Fruit fly (Drosophila melanogaster): ENCODE results near the gene CG1674.
A peak's percentile ranks its signal among the peaks of the same experiment; 100 is the strongest.

Gene CG1674

DNA sequence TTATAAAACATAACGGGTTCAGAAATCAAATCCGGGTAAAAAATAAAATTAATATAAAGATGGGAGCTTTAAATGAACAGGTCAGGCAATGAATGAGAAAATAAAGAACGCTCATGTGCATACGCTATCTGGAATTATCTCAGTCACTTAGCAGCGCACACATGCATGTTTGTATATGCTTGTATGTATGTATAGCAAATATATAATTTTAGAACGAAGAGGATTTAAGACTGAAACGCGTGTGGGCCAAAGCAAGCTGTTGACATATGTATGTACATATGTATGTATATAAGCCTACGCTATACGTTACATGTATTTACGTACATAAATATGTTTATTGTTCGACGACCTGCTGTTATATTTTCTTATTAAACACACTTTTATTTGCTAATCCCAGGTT is 4.7 kb upstream of the CG1674 start (continued):
- peak; percentile 39 for TF ChIP-seq CG10543 (GFP tag; optimal IDR thresholded peaks at IDR 0.05)
- TF ChIP-seq CG6254 (GFP tag; optimal IDR thresholded peaks at IDR 0.05) = peak; percentile 1
- no peak for TF ChIP-seq Ssrp (tag; optimal IDR thresholded peaks at IDR 0.05)
- peak; percentile 11 for TF ChIP-seq MESR4 (GFP tag; optimal IDR thresholded peaks at IDR 0.05)
- peak; percentile 27 for TF ChIP-seq CG4424 (GFP tag; optimal IDR thresholded peaks at IDR 0.05)
- peak; percentile 34 for TF ChIP-seq PHDP (tag; optimal IDR thresholded peaks at IDR 0.05)
- peak; percentile 49 for TF ChIP-seq pfk (GFP tag; optimal IDR thresholded peaks at IDR 0.05)
- TF ChIP-seq Med (GFP tag) = peak; percentile 69
- TF ChIP-seq CG7271 (tag; optimal IDR thresholded peaks at IDR 0.05) = peak; percentile 44
- peak; percentile 47 for TF ChIP-seq CG12659 (GFP tag; optimal IDR thresholded peaks at IDR 0.05)
- TF ChIP-seq grn (GFP tag; optimal IDR thresholded peaks at IDR 0.05) = no peak
- TF ChIP-seq CG30020 (tag; optimal IDR thresholded peaks at IDR 0.05) = peak; percentile 71
- TF ChIP-seq CG3838 (GFP tag; optimal IDR thresholded peaks at IDR 0.05) = peak; percentile 4
- TF ChIP-seq CG1603 (tag; optimal IDR thresholded peaks at IDR 0.05) = peak; percentile 43
- peak; percentile 57 for TF ChIP-seq CG12236 (GFP tag; optimal IDR thresholded peaks at IDR 0.05)
- TF ChIP-seq CG7745 (tag; optimal IDR thresholded peaks at IDR 0.05) = peak; percentile 51
- peak; percentile 44 for TF ChIP-seq Fer1 (GFP tag; optimal IDR thresholded peaks at IDR 0.05)
- TF ChIP-seq sc (optimal IDR thresholded peaks at IDR 0.05) = no peak
- TF ChIP-seq sc (GFP tag; optimal IDR thresholded peaks at IDR 0.05) = peak; percentile 28
- peak; percentile 29 for TF ChIP-seq stwl (tag; optimal IDR thresholded peaks at IDR 0.05)
- peak; percentile 82 for TF ChIP-seq twi (tag; optimal IDR thresholded peaks at IDR 0.05)
- no peak for TF ChIP-seq sisA (GFP tag; IDR thresholded peaks at IDR 0.05)
- peak; percentile 3 for TF ChIP-seq Sry-β (GFP tag; optimal IDR thresholded peaks at IDR 0.05)
- peak; percentile 30; the same call in 1 of the 2 replicates for TF ChIP-seq CG4360 (GFP tag; IDR thresholded peaks at IDR 0.05)
- peak; percentile 24 for TF ChIP-seq CG18619 (GFP tag; optimal IDR thresholded peaks at IDR 0.05)
- peak; percentile 48 for TF ChIP-seq CG18262 (tag; optimal IDR thresholded peaks at IDR 0.05)
- TF ChIP-seq CG13123 (GFP tag; optimal IDR thresholded peaks at IDR 0.05) = peak; percentile 16
- TF ChIP-seq Spps (tag; optimal IDR thresholded peaks at IDR 0.05) = peak; percentile 3
- peak; percentile 8 for TF ChIP-seq Max (GFP tag; optimal IDR thresholded peaks at IDR 0.05)
- peak; percentile 29 for TF ChIP-seq CG8359 (GFP tag; optimal IDR thresholded peaks at IDR 0.05; ENCODE audit: borderline replicate concordance)
- TF ChIP-seq Ravus (GFP tag; IDR thresholded peaks at IDR 0.05) = no peak
- TF ChIP-seq Atf-2 (GFP tag; optimal IDR thresholded peaks at IDR 0.05) = peak; percentile 8
- TF ChIP-seq CG3407 (GFP tag; optimal IDR thresholded peaks at IDR 0.05) = peak; percentile 32
- TF ChIP-seq CG2116 (GFP tag; optimal IDR thresholded peaks at IDR 0.05) = peak; percentile 46
- TF ChIP-seq dmrt11E (tag; optimal IDR thresholded peaks at IDR 0.05) = peak; percentile 52
- peak; percentile 58 for TF ChIP-seq CG1529 (GFP tag; optimal IDR thresholded peaks at IDR 0.05)
- peak; percentile 77 for TF ChIP-seq CG17568 (GFP tag; optimal IDR thresholded peaks at IDR 0.05)
- TF ChIP-seq CrebB (tag; optimal IDR thresholded peaks at IDR 0.05) = peak; percentile 49
- no peak for TF ChIP-seq Poxn (GFP tag; IDR thresholded peaks at IDR 0.05)
- peak; percentile 44 for TF ChIP-seq org-1 (GFP tag; optimal IDR thresholded peaks at IDR 0.05)
- TF ChIP-seq kni (GFP tag; optimal IDR thresholded peaks at IDR 0.05) = no peak
- peak; percentile 16 for TF ChIP-seq Bteb2 (GFP tag; optimal IDR thresholded peaks at IDR 0.05)
- peak; percentile 40; the same call in 1 of the 2 replicates for TF ChIP-seq Xrp1 (GFP tag; IDR thresholded peaks at IDR 0.05)
- TF ChIP-seq Side (GFP tag; optimal IDR thresholded peaks at IDR 0.05) = peak; percentile 20
- no peak for TF ChIP-seq pan (optimal IDR thresholded peaks at IDR 0.05)
- no peak for TF ChIP-seq pan (GFP tag; optimal IDR thresholded peaks at IDR 0.05 in 1 of 2, IDR thresholded peaks at IDR 0.05 in 1 of 2)
- 0 out of 3 replicates have a peak, but pooled peaks have one; percentile 39 for TF ChIP-seq CG11695 (GFP tag; IDR thresholded peaks at IDR 0.05)
- TF ChIP-seq D (optimal IDR thresholded peaks at IDR 0.05) = no peak
- TF ChIP-seq D (GFP tag; optimal IDR thresholded peaks at IDR 0.05) = peak; percentile 22
- TF ChIP-seq Rfx (GFP tag; IDR thresholded peaks at IDR 0.05) = no peak
- no peak for TF ChIP-seq Myb (GFP tag; optimal IDR thresholded peaks at IDR 0.05)

Measured in whole organism, embryonic.